Worm (Caenorhabditis elegans) whole organism, L4/young adult: Measurements from ENCODE around the gene vps-8.

Source experiments
- W03F9.2 ChIP-seq: fragments of 150-350 bp; optimal IDR thresholded peaks from 2 replicates; lab custom pipeline; 2014; ENCODE audit warnings: missing biosample characterization, missing genetic modification characterization
- dao-5 ChIP-seq: sonication (generic microtip); optimal IDR thresholded peaks from 2 replicates; lab custom pipeline; 2016; ENCODE audit warnings: missing genotype, missing genetic modification characterization, moderate library complexity, missing compliant biosample characterization

DNA sequence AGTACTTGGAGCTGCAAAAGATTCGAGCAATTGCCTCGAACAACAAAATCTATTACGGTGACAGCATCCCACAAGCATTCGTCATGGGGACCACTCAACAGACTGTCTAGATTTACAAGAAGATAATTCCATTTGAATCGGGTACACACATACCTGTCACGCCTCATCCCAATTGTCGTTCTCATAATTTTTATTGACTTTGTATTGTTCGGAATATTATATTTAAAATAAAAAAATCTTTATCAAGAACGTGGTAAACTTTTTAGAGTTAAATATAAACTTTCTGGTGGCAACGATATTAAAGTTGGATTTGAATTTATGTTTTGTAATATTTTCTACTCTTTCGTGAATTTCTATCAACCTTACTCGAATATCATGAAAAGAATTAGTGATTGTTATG, 13.4 kb upstream of the vps-8 start, which contains the start of gene C42C1.9:
- TF ChIP-seq W03F9.2 (no peak), dao-5 (no peak)
